Fruit fly (Drosophila melanogaster) whole organism, embryonic: ENCODE measurements around the gene Polr3G.
A peak's percentile ranks its signal among the peaks of the same experiment; 100 is the strongest.

ENCODE experiments used
- Atf3 ChIP-seq: fragments of 200-800 bp; sonication (Bioruptor generic); optimal IDR thresholded peaks from 3 replicates; lab custom pipeline; 2016; ENCODE audit warnings: missing biosample characterization, missing genetic modification characterization
- Atf6 ChIP-seq: fragments of 200-800 bp; sonication (Bioruptor generic); IDR thresholded peaks from 2 replicates; pipeline ENCODE4 v1.3.6; 2022; ENCODE audit warnings: missing biosample characterization, missing genetic modification characterization
- B-H2 ChIP-seq: fragments of 200-800 bp; sonication (Bioruptor generic); optimal IDR thresholded peaks from 2 replicates; lab custom pipeline; 2018; ENCODE audit warnings: missing biosample characterization, mild to moderate bottlenecking, missing genetic modification characterization
- BtbVII ChIP-seq: fragments of 200-800 bp; sonication (Bioruptor generic); optimal IDR thresholded peaks from 3 replicates; lab custom pipeline; 2017; ENCODE audit warnings: missing biosample characterization, mild to moderate bottlenecking, missing genetic modification characterization
- C15 ChIP-seq: fragments of 200-800 bp; sonication (Bioruptor generic); IDR thresholded peaks from 3 replicates; pipeline ENCODE4 v1.3.6; 2022; ENCODE audit warnings: missing biosample characterization, missing genetic modification characterization
- CG10147 ChIP-seq: fragments of 200-800 bp; sonication (Bioruptor generic); optimal IDR thresholded peaks from 2 replicates; lab custom pipeline; 2019; ENCODE audit warnings: missing biosample characterization, mild to moderate bottlenecking, missing genetic modification characterization, moderate library complexity
- CG10366 ChIP-seq: fragments of 200-800 bp; sonication (Bioruptor generic); IDR thresholded peaks from 2 replicates; pipeline ENCODE4 v1.3.6; 2022; ENCODE audit warnings: missing biosample characterization, missing genetic modification characterization
- CG10543 ChIP-seq: fragments of 200-800 bp; sonication (Bioruptor generic); optimal IDR thresholded peaks from 3 replicates; lab custom pipeline; 2017; ENCODE audit warnings: missing biosample characterization, mild to moderate bottlenecking, missing genetic modification characterization, moderate library complexity
- CG10565 ChIP-seq: fragments of 200-800 bp; sonication (Bioruptor generic); optimal IDR thresholded peaks from 3 replicates; lab custom pipeline; 2016; ENCODE audit warnings: missing biosample characterization, mild to moderate bottlenecking, missing genetic modification characterization
- CG10979 ChIP-seq: fragments of 200-800 bp; sonication (Bioruptor generic); optimal IDR thresholded peaks from 2 replicates; lab custom pipeline; 2018; ENCODE audit warnings: missing biosample characterization, mild to moderate bottlenecking, missing genetic modification characterization, moderate library complexity
- CG11695 ChIP-seq: fragments of 200-800 bp; sonication (Bioruptor generic); IDR thresholded peaks from 3 replicates; pipeline ENCODE4 v1.3.6; 2022; ENCODE audit warnings: missing biosample characterization, missing genetic modification characterization
- CG14050 ChIP-seq: fragments of 200-800 bp; sonication (Bioruptor generic); IDR thresholded peaks from 3 replicates; pipeline ENCODE4 v1.3.6; 2022; ENCODE audit warnings: missing biosample characterization, missing genetic modification characterization
- CG14667 ChIP-seq: fragments of 200-800 bp; sonication (Bioruptor generic); IDR thresholded peaks from 2 replicates; pipeline ENCODE4 v1.3.6; 2022; ENCODE audit warnings: missing biosample characterization, missing genetic modification characterization
- CG1602 ChIP-seq: fragments of 200-800 bp; sonication (Bioruptor generic); optimal IDR thresholded peaks from 3 replicates; lab custom pipeline; 2016; ENCODE audit warnings: missing biosample characterization, missing genetic modification characterization
- CG1832 ChIP-seq: fragments of 200-800 bp; sonication (Bioruptor generic); optimal IDR thresholded peaks from 2 replicates; lab custom pipeline; 2017; ENCODE audit warnings: missing biosample characterization, mild to moderate bottlenecking, missing genetic modification characterization, inconsistent platforms
- CG2875 ChIP-seq: fragments of 200-800 bp; sonication (Bioruptor generic); optimal IDR thresholded peaks from 2 replicates; lab custom pipeline; 2017; ENCODE audit warnings: missing biosample characterization, mild to moderate bottlenecking, missing genetic modification characterization, missing genetic modification reagents
- CG3065 ChIP-seq: fragments of 200-800 bp; sonication (Bioruptor generic); optimal IDR thresholded peaks from 2 replicates; lab custom pipeline; 2016; ENCODE audit warnings: missing biosample characterization, missing genetic modification characterization
- CG3281 ChIP-seq: fragments of 200-800 bp; sonication (Bioruptor generic); optimal IDR thresholded peaks from 3 replicates; lab custom pipeline; 2017; ENCODE audit warnings: missing biosample characterization, mild to moderate bottlenecking, missing genetic modification characterization
- CG5245 ChIP-seq: fragments of 200-800 bp; sonication (Bioruptor generic); optimal IDR thresholded peaks from 3 replicates; lab custom pipeline; 2016; ENCODE audit warnings: missing biosample characterization, missing genetic modification characterization
- CG6683 ChIP-seq: fragments of 200-800 bp; sonication (Bioruptor generic); optimal IDR thresholded peaks from 2 replicates; lab custom pipeline; 2017; ENCODE audit warnings: missing biosample characterization, mild to moderate bottlenecking, missing genetic modification characterization, missing genetic modification reagents
- CG8359 ChIP-seq: fragments of 200-800 bp; sonication (Bioruptor generic); optimal IDR thresholded peaks from 2 replicates; lab custom pipeline; 2017; ENCODE audit warnings: missing biosample characterization, mild to moderate bottlenecking, missing genetic modification characterization, borderline replicate concordance
- CG9817 ChIP-seq: fragments of 200-800 bp; sonication (Bioruptor generic); optimal IDR thresholded peaks from 2 replicates; lab custom pipeline; 2018; ENCODE audit warnings: missing biosample characterization, mild to moderate bottlenecking, missing genetic modification characterization, moderate library complexity
- Dbx ChIP-seq: fragments of 200-800 bp; sonication (Bioruptor generic); IDR thresholded peaks from 3 replicates; pipeline ENCODE4 v1.3.6; 2022; ENCODE audit warnings: missing biosample characterization, missing genetic modification characterization
- Dfd ChIP-seq, 2 experiments: fragments of >200 bp; optimal IDR thresholded peaks; 2 replicates each; lab custom pipeline; 2017; ENCODE audit warnings: missing biosample characterization in 2 of 2, missing genetic modification characterization in 2 of 2
- Dll ChIP-seq: fragments of 200-800 bp; sonication (Bioruptor generic); IDR thresholded peaks from 4 replicates; pipeline ENCODE4 v1.3.6; 2022; ENCODE audit warnings: missing biosample characterization, missing genetic modification characterization; ENCODE audit not compliant: partially characterized antibody
- Doc3 ChIP-seq: fragments of 200-800 bp; sonication (Bioruptor generic); IDR thresholded peaks from 3 replicates; pipeline ENCODE4 v1.3.6; 2022; ENCODE audit warnings: missing biosample characterization, missing genetic modification characterization; ENCODE audit not compliant: partially characterized antibody
- Fer1 ChIP-seq: fragments of 200-800 bp; sonication (Bioruptor generic); optimal IDR thresholded peaks from 2 replicates; lab custom pipeline; 2017; ENCODE audit warnings: missing biosample characterization, mild to moderate bottlenecking, missing genetic modification characterization
- H15 ChIP-seq: fragments of 200-800 bp; sonication (Bioruptor generic); IDR thresholded peaks from 3 replicates; pipeline ENCODE4 v1.3.6; 2022; ENCODE audit warnings: missing biosample characterization, missing genetic modification characterization
- HHEX ChIP-seq: fragments of 200-800 bp; sonication (Bioruptor generic); optimal IDR thresholded peaks from 3 replicates; lab custom pipeline; 2017; ENCODE audit warnings: missing biosample characterization, mild to moderate bottlenecking, missing genetic modification characterization, missing genetic modification reagents
- HmgZ ChIP-seq: fragments of 200-800 bp; sonication (Bioruptor generic); optimal IDR thresholded peaks from 2 replicates; lab custom pipeline; 2018; ENCODE audit warnings: missing biosample characterization, mild to moderate bottlenecking, missing genetic modification characterization
- Hmx ChIP-seq: fragments of 200-800 bp; sonication (Bioruptor generic); optimal IDR thresholded peaks from 2 replicates; lab custom pipeline; 2016; ENCODE audit warnings: missing biosample characterization, missing genetic modification characterization
- MBD-R2 ChIP-seq: fragments of 200-800 bp; sonication (Bioruptor generic); IDR thresholded peaks from 2 replicates; pipeline ENCODE4 v1.3.6; 2022; ENCODE audit warnings: missing biosample characterization, missing genetic modification characterization
- Usf ChIP-seq: fragments of 200-800 bp; sonication (Bioruptor generic); optimal IDR thresholded peaks from 2 replicates; lab custom pipeline; 2017; ENCODE audit warnings: missing genotype, missing biosample characterization, missing genetic modification characterization
- Xbp1 ChIP-seq: fragments of 200-800 bp; sonication (Bioruptor generic); optimal IDR thresholded peaks from 3 replicates; lab custom pipeline; 2016; ENCODE audit warnings: missing biosample characterization, mild to moderate bottlenecking, missing genetic modification characterization
- al ChIP-seq: fragments of 200-800 bp; sonication (Bioruptor generic); IDR thresholded peaks from 2 replicates; pipeline ENCODE4 v1.3.6; 2022; ENCODE audit warnings: missing biosample characterization, missing genetic modification characterization
- ap ChIP-seq: fragments of 200-800 bp; sonication (Bioruptor generic); IDR thresholded peaks from 2 replicates; pipeline ENCODE4 v1.3.6; 2022; ENCODE audit warnings: missing biosample characterization, missing genetic modification characterization
- ash1 ChIP-seq: fragments of 200-800 bp; sonication (Bioruptor generic); optimal IDR thresholded peaks from 2 replicates; lab custom pipeline; 2018; ENCODE audit warnings: missing biosample characterization, mild to moderate bottlenecking, missing genetic modification characterization
- bcd ChIP-seq: fragments of 200-800 bp; sonication (Bioruptor generic); optimal IDR thresholded peaks from 2 replicates; lab custom pipeline; 2017; ENCODE audit warnings: missing biosample characterization, mild to moderate bottlenecking, missing genetic modification characterization
- bsh ChIP-seq, 2 experiments: fragments of 200-800 bp; sonication (Bioruptor generic); optimal IDR thresholded peaks; 2 replicates each; lab custom pipeline; 2017 to 2018; ENCODE audit warnings: mild to moderate bottlenecking in 2 of 2, missing biosample characterization in 2 of 2, missing genetic modification characterization in 2 of 2, moderate library complexity in 1 of 2
- chif ChIP-seq, 2 experiments: fragments of 200-800 bp; sonication (Bioruptor generic); optimal IDR thresholded peaks; 3 replicates each; lab custom pipeline; 2016; ENCODE audit warnings: missing biosample characterization in 2 of 2, missing genetic modification characterization in 2 of 2
- crp ChIP-seq, 2 experiments: fragments of 200-800 bp; sonication (Bioruptor generic); optimal IDR thresholded peaks; 2 replicates in 1 of 2; 3 replicates in 1 of 2; lab custom pipeline; 2017; ENCODE audit warnings: missing biosample characterization in 2 of 2, missing genetic modification characterization in 2 of 2, mild to moderate bottlenecking in 1 of 2, moderate library complexity in 1 of 2
- danr ChIP-seq: fragments of 200-800 bp; sonication (Bioruptor generic); IDR thresholded peaks from 2 replicates; pipeline ENCODE4 v1.3.6; 2022; ENCODE audit warnings: missing biosample characterization, missing genetic modification characterization
- fru ChIP-seq: fragments of >200 bp; optimal IDR thresholded peaks from 2 replicates; lab custom pipeline; 2017
- ftz-f1 ChIP-seq: fragments of 200-800 bp; sonication (Bioruptor generic); optimal IDR thresholded peaks from 2 replicates; lab custom pipeline; 2016; ENCODE audit warnings: missing biosample characterization, missing genetic modification characterization
- gt ChIP-seq: fragments of 200-800 bp; sonication (Bioruptor generic); IDR thresholded peaks from 2 replicates; pipeline ENCODE4 v1.3.6; 2022; ENCODE audit warnings: missing biosample characterization, missing genetic modification characterization
- peb ChIP-seq: fragments of 200-800 bp; sonication (Bioruptor generic); IDR thresholded peaks from 2 replicates; pipeline ENCODE4 v1.3.6; 2022; ENCODE audit warnings: missing biosample characterization, missing genetic modification characterization
- repo ChIP-seq: fragments of 200-800 bp; sonication (Bioruptor generic); optimal IDR thresholded peaks from 2 replicates; lab custom pipeline; 2016; ENCODE audit warnings: missing biosample characterization, missing genetic modification characterization
- tll ChIP-seq, 2 experiments: fragments of 200-800 bp in 1 of 2; fragments of >200 bp in 1 of 2; sonication (Bioruptor generic) in 1 of 2; optimal IDR thresholded peaks; 2 replicates each; lab custom pipeline; 2017 to 2019; ENCODE audit warnings: missing biosample characterization in 2 of 2, missing genetic modification characterization in 2 of 2, mild to moderate bottlenecking in 1 of 2, moderate library complexity in 1 of 2
- twi ChIP-seq: fragments of 200-800 bp; optimal IDR thresholded peaks from 2 replicates; lab custom pipeline; 2019; ENCODE audit warnings: missing biosample characterization, mild to moderate bottlenecking, missing genetic modification characterization, moderate library complexity
- usp ChIP-seq: fragments of >200 bp; optimal IDR thresholded peaks from 2 replicates; lab custom pipeline; 2017; ENCODE audit warnings: missing biosample characterization, missing genetic modification characterization
- zfh2 ChIP-seq: fragments of 200-800 bp; sonication (Bioruptor generic); optimal IDR thresholded peaks from 2 replicates; lab custom pipeline; 2016; ENCODE audit warnings: missing biosample characterization, missing genetic modification characterization

Gene Polr3G

DNA sequence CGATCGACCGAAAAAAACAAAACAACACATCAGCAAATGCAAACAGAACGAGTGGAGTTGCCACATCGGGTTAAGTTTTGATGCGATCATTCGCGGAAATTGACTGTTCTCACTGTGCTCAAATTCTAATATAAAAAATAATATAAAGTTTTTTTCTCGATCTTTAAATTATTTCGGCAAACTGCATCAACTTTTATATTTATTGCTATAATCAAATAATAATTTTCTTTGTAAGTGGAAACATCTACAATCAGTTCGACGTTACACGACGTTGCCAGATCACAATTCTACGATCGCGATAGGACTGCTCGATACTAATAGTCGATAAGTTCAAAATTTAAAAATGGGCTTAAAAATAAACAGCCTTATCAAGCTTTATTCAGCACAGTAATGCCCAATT lies 1.8 kb upstream of the Polr3G start, which contains the start of gene Gorab (continued):
- TF ChIP-seq CG3281 (GFP tag; lab: Kevin White, UChicago) (peak; percentile 67), chif (GFP tag; optimal IDR thresholded peaks at IDR 0.05; lab: Kevin White, UChicago) (peak; percentile 62 to 79), CG10979 (tag; lab: Kevin White, UChicago) (peak; percentile 77), CG1832 (GFP tag; lab: Kevin White, UChicago) (no peak), CG8359 (GFP tag; lab: Kevin White, UChicago) (peak; percentile 10), HmgZ (peak; percentile 81), gt (GFP tag; lab: Robert Waterston, UW) (peak; percentile 90), CG10147 (GFP tag; lab: Kevin White, UChicago) (peak; percentile 87), HHEX (GFP tag; lab: Kevin White, UChicago) (peak; percentile 79), ash1 (no peak), CG3065 (GFP tag; lab: Kevin White, UChicago) (peak; percentile 46), al (GFP tag; lab: Robert Waterston, UW) (peak; percentile 96), CG2875 (GFP tag; lab: Kevin White, UChicago) (peak; percentile 4), Usf (peak; percentile 78), H15 (GFP tag; lab: Robert Waterston, UW) (peak; percentile 91), Dfd (GFP tag; optimal IDR thresholded peaks at IDR 0.05; lab: Kevin White, UChicago) (no peak), danr (GFP tag; lab: Robert Waterston, UW) (peak; percentile 61; the same call in 1 of the 2 replicates), BtbVII (peak; percentile 55), CG6683 (peak; percentile 28), twi (tag; lab: Kevin White, UChicago) (peak; percentile 67), bcd (GFP tag; lab: Kevin White, UChicago) (peak; percentile 92), CG9817 (tag; lab: Kevin White, UChicago) (peak; percentile 75), tll (GFP tag; optimal IDR thresholded peaks at IDR 0.05; lab: Kevin White, UChicago) (peak in 1 of 2 experiments; percentile 31), CG10565 (GFP tag; lab: Kevin White, UChicago) (no peak), Dll (GFP tag; lab: Robert Waterston, UW) (peak; percentile 73), Atf6 (GFP tag; lab: Robert Waterston, UW) (peak; percentile 87), Hmx (peak; percentile 58), CG14667 (GFP tag; lab: Robert Waterston, UW) (peak; percentile 95), Atf3 (GFP tag; lab: Kevin White, UChicago) (peak; percentile 83), usp (GFP tag; lab: Kevin White, UChicago) (no peak), ftz-f1 (peak; percentile 2), Xbp1 (GFP tag; lab: Kevin White, UChicago) (peak; percentile 94), MBD-R2 (GFP tag; lab: Robert Waterston, UW) (peak; percentile 91), crp (GFP tag; optimal IDR thresholded peaks at IDR 0.05; lab: Kevin White, UChicago) (peak in 1 of 2 experiments; percentile 70), CG10366 (peak; percentile 96), C15 (GFP tag; lab: Robert Waterston, UW) (peak; percentile 86), peb (peak; percentile 87), CG14050 (GFP tag; lab: Robert Waterston, UW) (peak; percentile 91), CG5245 (GFP tag; lab: Kevin White, UChicago) (peak; percentile 74), repo (GFP tag; lab: Kevin White, UChicago) (peak; percentile 55), ap (GFP tag; lab: Robert Waterston, UW) (peak; percentile 96), B-H2 (GFP tag; lab: Kevin White, UChicago) (peak; percentile 24), bsh (GFP tag; optimal IDR thresholded peaks at IDR 0.05; lab: Kevin White, UChicago) (peak in 1 of 2 experiments; percentile 90), CG11695 (GFP tag; lab: Robert Waterston, UW) (peak; percentile 91), Dbx (peak; percentile 95), zfh2 (GFP tag; lab: Kevin White, UChicago) (peak; percentile 67), CG10543 (GFP tag; lab: Kevin White, UChicago) (peak; percentile 61), fru (lab: Kevin White, UChicago) (no peak), CG1602 (peak; percentile 93), Doc3 (GFP tag; lab: Robert Waterston, UW) (peak; percentile 42; the same call in 1 of the 3 replicates), Fer1 (GFP tag; lab: Kevin White, UChicago) (peak; percentile 60)
